Worm (Caenorhabditis elegans): ENCODE measurements around the gene sqt-2.

sqt-2 gene

DNA sequence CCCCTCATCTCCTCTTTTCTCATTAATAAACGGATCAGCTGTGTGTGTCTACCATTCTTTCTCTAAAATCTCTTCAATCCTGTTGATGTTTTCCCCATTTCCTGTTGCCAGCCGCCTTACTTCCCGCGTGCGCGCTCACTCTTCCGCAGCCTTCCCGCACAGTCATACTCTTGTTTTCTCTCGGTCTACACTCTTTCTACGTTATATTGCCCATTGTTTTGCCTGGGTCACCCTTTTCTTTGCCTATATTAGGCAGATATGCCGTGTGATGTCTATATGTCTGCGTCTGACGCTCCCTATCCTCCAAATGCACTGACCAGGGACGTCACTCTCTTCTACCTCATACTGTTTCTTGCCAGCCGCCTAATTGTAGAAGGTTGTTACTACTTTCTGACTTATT is 43.2 kb downstream of the sqt-2 start (continued):
- TF ChIP-seq ama-1 (optimal IDR thresholded peaks at IDR 0.05), result no peak
- TF ChIP-seq ama-1 (GFP tag; optimal IDR thresholded peaks at IDR 0.05), result no peak
- TF ChIP-seq B0035.1 (tag; optimal IDR thresholded peaks at IDR 0.05), result no peak
- no peak for TF ChIP-seq ztf-28 (GFP tag; IDR thresholded peaks at IDR 0.05)
- peak; percentile 67; the same call in 1 of the 2 replicates for TF ChIP-seq lin-26 (GFP tag; IDR thresholded peaks at IDR 0.05)
- TF ChIP-seq ztf-25 (GFP tag; IDR thresholded peaks at IDR 0.05), result no peak
- TF ChIP-seq sptf-2 (GFP tag; optimal IDR thresholded peaks at IDR 0.05), result no peak
- TF ChIP-seq him-1 (tag; optimal IDR thresholded peaks at IDR 0.05), result no peak
- TF ChIP-seq F10E7.11 (tag; optimal IDR thresholded peaks at IDR 0.05), result no peak
- no peak for TF ChIP-seq snpc-1.3 (tag; optimal IDR thresholded peaks at IDR 0.05; ENCODE audit: insufficient read depth)
- TF ChIP-seq nfya-2 (GFP tag; IDR thresholded peaks at IDR 0.05), result no peak
- no peak for TF ChIP-seq ceh-58 (GFP tag; IDR thresholded peaks at IDR 0.05)
- TF ChIP-seq dpff-1 (tag; optimal IDR thresholded peaks at IDR 0.05), result no peak
- no peak for TF ChIP-seq nhr-120 (GFP tag; IDR thresholded peaks at IDR 0.05)
- no peak for TF ChIP-seq tlf-1 (GFP tag; optimal IDR thresholded peaks at IDR 0.05)
- TF ChIP-seq hrde-1 (tag; optimal IDR thresholded peaks at IDR 0.05; ENCODE audit: borderline replicate concordance), result no peak
- TF ChIP-seq K11D2.4 (GFP tag; IDR thresholded peaks at IDR 0.05), result no peak
- TF ChIP-seq lsy-27 (tag; optimal IDR thresholded peaks at IDR 0.05; ENCODE audit: borderline replicate concordance, insufficient read depth), result no peak
- TF ChIP-seq nhr-80 (tag; optimal IDR thresholded peaks at IDR 0.05), result peak; percentile 3
- no peak for TF ChIP-seq ceh-79 (tag; optimal IDR thresholded peaks at IDR 0.05)
- peak; percentile 39; the same call in 1 of the 2 replicates for TF ChIP-seq madf-6 (GFP tag; IDR thresholded peaks at IDR 0.05)

- no peak for TF ChIP-seq rec-8 (tag; optimal IDR thresholded peaks at IDR 0.05)
- no peak for TF ChIP-seq K12H6.12 (tag; optimal IDR thresholded peaks at IDR 0.05)
- TF ChIP-seq lag-1 (GFP tag; IDR thresholded peaks at IDR 0.05), result no peak
- TF ChIP-seq B0035.1 (tag; optimal IDR thresholded peaks at IDR 0.05), result no peak
- TF ChIP-seq tbp1 (GFP tag; optimal IDR thresholded peaks at IDR 0.05), result no peak
- no peak for TF ChIP-seq ceh-58 (GFP tag; IDR thresholded peaks at IDR 0.05)
- no peak for TF ChIP-seq ztf-22 (GFP tag; optimal IDR thresholded peaks at IDR 0.05)
- no peak for TF ChIP-seq cebp-2 (GFP tag; IDR thresholded peaks at IDR 0.05)
- TF ChIP-seq mxl-1 (tag; optimal IDR thresholded peaks at IDR 0.05), result no peak
- TF ChIP-seq madf-8 (GFP tag; conservative IDR thresholded peaks at IDR 0.05), result no peak
- TF ChIP-seq ztf-3 (GFP tag; optimal IDR thresholded peaks at IDR 0.05), result no peak
- no peak for TF ChIP-seq efl-1 (GFP tag; optimal IDR thresholded peaks at IDR 0.05)
- TF ChIP-seq gei-17 (GFP tag; optimal IDR thresholded peaks at IDR 0.05), result no peak
- TF ChIP-seq Y53F4B.3 (GFP tag; IDR thresholded peaks at IDR 0.05), result no peak
- TF ChIP-seq lin-40 (tag; optimal IDR thresholded peaks at IDR 0.05), result no peak
- no peak for TF ChIP-seq F57A8.1 (GFP tag; optimal IDR thresholded peaks at IDR 0.05)
- TF ChIP-seq F52B5.7 (tag; optimal IDR thresholded peaks at IDR 0.05), result no peak
- TF ChIP-seq him-1 (tag; optimal IDR thresholded peaks at IDR 0.05), result no peak
- no peak for TF ChIP-seq fkh-3 (tag; optimal IDR thresholded peaks at IDR 0.05)
Observed at ce11 chrII:67663-68062, 44.5 kb downstream of the sqt-2 start.

DNA sequence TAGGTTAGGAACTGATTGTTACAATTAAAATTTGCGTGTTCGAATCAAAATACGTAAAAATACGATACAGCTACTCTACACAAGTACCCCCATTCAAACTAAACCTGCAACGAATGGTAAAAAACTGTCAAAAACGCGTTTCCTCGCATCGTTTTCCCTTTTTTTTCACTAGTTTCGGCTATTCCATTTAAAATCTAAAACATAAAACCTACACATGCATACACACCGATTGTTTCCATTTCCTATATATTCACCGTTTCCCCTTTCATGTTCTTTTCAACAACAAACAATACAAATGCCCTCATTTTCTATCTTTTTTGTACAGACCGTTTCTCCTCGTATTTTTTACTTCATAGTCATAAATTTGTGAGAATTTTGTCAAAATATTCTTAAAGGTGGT is 45.6 kb downstream of the sqt-2 start:
- no peak for TF ChIP-seq madf-6 (GFP tag; IDR thresholded peaks at IDR 0.05)
- TF ChIP-seq zfh-2 (GFP tag; conservative IDR thresholded peaks at IDR 0.05), result no peak
- TF ChIP-seq xnd-1 (tag; optimal IDR thresholded peaks at IDR 0.05), result no peak
- no peak for TF ChIP-seq dpl-1 (GFP tag; optimal IDR thresholded peaks at IDR 0.05)
- no peak for TF ChIP-seq ets-4 (GFP tag; optimal IDR thresholded peaks at IDR 0.05)
- no peak for TF ChIP-seq nhr-120 (GFP tag; IDR thresholded peaks at IDR 0.05)
- no peak for TF ChIP-seq fkh-3 (tag; optimal IDR thresholded peaks at IDR 0.05)

Data from whole organism, young adult.